Worm (Caenorhabditis elegans): ENCODE data around the gene vem-1.

vem-1 gene

ce11 chrX:8088474-8088873 lies at the start of gene vem-1:
vem-1 (minus strand) TSS chrX:8088574.
- peak; percentile 15 for TF ChIP-seq nhr-85 (tag)
- no peak for TF ChIP-seq nhr-12 (tag; optimal IDR thresholded peaks at IDR 0.05)

ce11 chrX:8137779-8138178 lies 49.4 kb upstream of the vem-1 start, which contains the start of gene C02B8.7:
C02B8.7 (minus strand) TSS chrX:8137879.
- TF ChIP-seq nhr-85 (tag) (no peak), lin-13 (GFP tag; optimal IDR thresholded peaks at IDR 0.05) (no peak), mdl-1 (tag; optimal IDR thresholded peaks at IDR 0.05) (no peak), efl-3 (GFP tag; optimal IDR thresholded peaks at IDR 0.05) (no peak), unc-86 (tag; optimal IDR thresholded peaks at IDR 0.05) (no peak), aly-2 (tag; optimal IDR thresholded peaks at IDR 0.05) (no peak), hlh-17 (GFP tag; optimal IDR thresholded peaks at IDR 0.05; ENCODE audit: borderline replicate concordance) (no peak), nhr-76 (tag; optimal IDR thresholded peaks at IDR 0.05) (no peak), rnt-1 (tag; optimal IDR thresholded peaks at IDR 0.05) (no peak)

- TF ChIP-seq mep-1 (tag; optimal IDR thresholded peaks at IDR 0.05) (peak; percentile 79), elt-2 (tag; optimal IDR thresholded peaks at IDR 0.05) (peak; percentile 13), efl-1 (optimal IDR thresholded peaks at IDR 0.05) (peak; percentile 29 to 36), efl-1 (GFP tag; optimal IDR thresholded peaks at IDR 0.05 in 1 of 2) (peak; percentile 44 to 84), aha-1 (tag; optimal IDR thresholded peaks at IDR 0.05) (no peak), C16A3.4 (tag; optimal IDR thresholded peaks at IDR 0.05) (peak; percentile 42), lin-39 (tag; optimal IDR thresholded peaks at IDR 0.05) (no peak), nhr-76 (tag; optimal IDR thresholded peaks at IDR 0.05) (no peak), irx-1 (tag; optimal IDR thresholded peaks at IDR 0.05) (peak; percentile 17), swsn-7 (tag; optimal IDR thresholded peaks at IDR 0.05) (peak; percentile 40), nhr-90 (tag; optimal IDR thresholded peaks at IDR 0.05; ENCODE audit: poor library complexity) (no peak), lin-14 (GFP tag; optimal IDR thresholded peaks at IDR 0.05) (peak; percentile 69), isw-1 (GFP tag; IDR thresholded peaks at IDR 0.05) (no peak), ceh-82 (tag; optimal IDR thresholded peaks at IDR 0.05) (peak in 1 of 3 experiments; percentile 29), ztf-11 (tag; optimal IDR thresholded peaks at IDR 0.05) (no peak), lir-3 (tag; optimal IDR thresholded peaks at IDR 0.05; ENCODE audit: poor library complexity) (no peak), nhr-12 (tag; optimal IDR thresholded peaks at IDR 0.05) (no peak), xbp-1 (tag; optimal IDR thresholded peaks at IDR 0.05) (peak; percentile 27), nhr-47 (tag; optimal IDR thresholded peaks at IDR 0.05) (peak; percentile 39), mdl-1 (tag; optimal IDR thresholded peaks at IDR 0.05) (peak in 1 of 2 experiments; percentile 23), F16B12.6 (tag; optimal IDR thresholded peaks at IDR 0.05) (peak; percentile 81), lin-35 (GFP tag; optimal IDR thresholded peaks at IDR 0.05) (peak; percentile 24 to 60), pqm-1 (tag; optimal IDR thresholded peaks at IDR 0.05) (no peak), dpl-1 (GFP tag; optimal IDR thresholded peaks at IDR 0.05) (peak; percentile 15 to 44 (median 25)), fkh-8 (tag; optimal IDR thresholded peaks at IDR 0.05) (no peak), ets-5 (GFP tag; IDR thresholded peaks at IDR 0.05) (no peak), nhr-71 (tag; optimal IDR thresholded peaks at IDR 0.05) (peak; percentile 50), lsy-2 (tag; optimal IDR thresholded peaks at IDR 0.05) (peak; percentile 9 to 65), pag-3 (tag; optimal IDR thresholded peaks at IDR 0.05; ENCODE audit: borderline replicate concordance, insufficient read depth) (no peak), snu-23 (GFP tag; optimal IDR thresholded peaks at IDR 0.05) (peak; percentile 60), dsc-1 (tag; optimal IDR thresholded peaks at IDR 0.05) (peak; percentile 13), blmp-1 (tag; optimal IDR thresholded peaks at IDR 0.05) (peak; percentile 63), elt-3 (tag; optimal IDR thresholded peaks at IDR 0.05) (peak in 1 of 6 experiments; percentile 21), nhr-20 (tag; optimal IDR thresholded peaks at IDR 0.05) (peak; percentile 25), rnt-1 (tag; optimal IDR thresholded peaks at IDR 0.05) (peak; percentile 27)
Measured at ce11 chrX:8136276-8136891, 48.0 kb upstream of the vem-1 start, which contains the start of gene C02B8.6. C02B8.6 (minus strand) TSS chrX:8136326.

Measured in whole organism, L1 larva.